Fruit fly (Drosophila melanogaster) whole organism, embryonic: ENCODE measurements around the gene CG13081.

Experiments
- Awh ChIP-seq: fragments of 200-800 bp; sonication (Bioruptor generic); IDR thresholded peaks from 2 replicates; pipeline ENCODE4, ENCODE4 v1.3.6; 2022; ENCODE audit warnings: missing biosample characterization, missing genetic modification characterization
- CG10147 ChIP-seq: fragments of 200-800 bp; sonication (Bioruptor generic); optimal IDR thresholded peaks from 2 replicates; lab custom pipeline; 2019; ENCODE audit warnings: missing biosample characterization, mild to moderate bottlenecking, missing genetic modification characterization, moderate library complexity
- CG10267 ChIP-seq: fragments of 200-800 bp; sonication (Bioruptor generic); optimal IDR thresholded peaks from 2 replicates; lab custom pipeline; 2018; ENCODE audit warnings: missing biosample characterization, mild to moderate bottlenecking, missing genetic modification characterization, moderate library complexity
- CG11093 ChIP-seq: fragments of 200-800 bp; sonication (Bioruptor generic); IDR thresholded peaks from 3 replicates; pipeline ENCODE4 v1.3.6; 2022; ENCODE audit warnings: missing biosample characterization, missing genetic modification characterization
- CG11398 ChIP-seq: fragments of 200-800 bp; sonication (Bioruptor generic); optimal IDR thresholded peaks from 2 replicates; lab custom pipeline; 2016; ENCODE audit warnings: missing biosample characterization, missing genetic modification characterization
- CG11695 ChIP-seq: fragments of 200-800 bp; sonication (Bioruptor generic); IDR thresholded peaks from 3 replicates; pipeline ENCODE4 v1.3.6; 2022; ENCODE audit warnings: missing biosample characterization, missing genetic modification characterization
- CG13296 ChIP-seq: fragments of 200-800 bp; sonication (Bioruptor generic); optimal IDR thresholded peaks from 3 replicates; lab custom pipeline; 2018; ENCODE audit warnings: missing biosample characterization, mild to moderate bottlenecking, missing genetic modification characterization
- CG1529 ChIP-seq: fragments of 200-800 bp; sonication (Bioruptor generic); optimal IDR thresholded peaks from 3 replicates; lab custom pipeline; 2018; ENCODE audit warnings: missing biosample characterization, missing genetic modification characterization
- CG17328 ChIP-seq: fragments of 200-800 bp; sonication (Bioruptor generic); IDR thresholded peaks from 2 replicates; pipeline ENCODE4 v1.3.6; 2022; ENCODE audit warnings: missing biosample characterization, missing genetic modification characterization
- CG30020 ChIP-seq: fragments of 200-800 bp; optimal IDR thresholded peaks from 2 replicates; lab custom pipeline; 2019; ENCODE audit warnings: missing biosample characterization, mild to moderate bottlenecking, missing genetic modification characterization, moderate library complexity
- CG31365 ChIP-seq: fragments of 200-800 bp; sonication (Bioruptor generic); optimal IDR thresholded peaks from 2 replicates; lab custom pipeline; 2018; ENCODE audit warnings: missing biosample characterization, mild to moderate bottlenecking, missing genetic modification characterization
- CG32767 ChIP-seq: fragments of 200-800 bp; sonication (Bioruptor generic); IDR thresholded peaks from 2 replicates; pipeline ENCODE4 v1.3.6; 2022; ENCODE audit warnings: missing biosample characterization, missing genetic modification characterization
- CG3726 ChIP-seq: fragments of 200-800 bp; sonication (Bioruptor generic); IDR thresholded peaks from 3 replicates; pipeline ENCODE4, ENCODE4 v1.3.6; 2022; ENCODE audit warnings: missing biosample characterization, missing genetic modification characterization
- CG6689 ChIP-seq: fragments of 200-800 bp; sonication (Bioruptor generic); IDR thresholded peaks from 2 replicates; pipeline ENCODE4 v1.3.6; 2022; ENCODE audit warnings: missing biosample characterization, missing genetic modification characterization
- CG7963 ChIP-seq: fragments of 200-800 bp; sonication (Bioruptor generic); IDR thresholded peaks from 3 replicates; pipeline ENCODE4 v1.3.6; 2022; ENCODE audit warnings: missing biosample characterization, missing genetic modification characterization; ENCODE audit not compliant: partially characterized antibody
- Dip2 ChIP-seq: fragments of 200-800 bp; sonication (Bioruptor generic); IDR thresholded peaks from 2 replicates; pipeline ENCODE4 v1.3.6; 2022; ENCODE audit warnings: missing biosample characterization, missing genetic modification characterization
- Dip3 ChIP-seq: fragments of 200-800 bp; sonication (Bioruptor generic); optimal IDR thresholded peaks from 3 replicates; lab custom pipeline; 2016; ENCODE audit warnings: missing biosample characterization, missing genetic modification characterization
- Drgx ChIP-seq: fragments of 200-800 bp; sonication (Bioruptor generic); IDR thresholded peaks from 2 replicates; pipeline ENCODE4 v1.3.6; 2022; ENCODE audit warnings: missing biosample characterization, missing genetic modification characterization
- E2f2 ChIP-seq: fragments of 200-800 bp; sonication (Bioruptor generic); IDR thresholded peaks from 2 replicates; pipeline ENCODE4 v1.3.6; 2022; ENCODE audit warnings: missing biosample characterization, missing genetic modification characterization
- Hand ChIP-seq: fragments of 200-800 bp; sonication (Bioruptor generic); optimal IDR thresholded peaks from 2 replicates; lab custom pipeline; 2017; ENCODE audit warnings: mild to moderate bottlenecking, missing biosample characterization, missing genetic modification reagents, missing genetic modification characterization
- Hmx ChIP-seq: fragments of 200-800 bp; sonication (Bioruptor generic); optimal IDR thresholded peaks from 2 replicates; lab custom pipeline; 2016; ENCODE audit warnings: missing biosample characterization, missing genetic modification characterization
- Hr39 ChIP-seq: fragments of >200 bp; optimal IDR thresholded peaks from 2 replicates; lab custom pipeline; 2017
- Hr51 ChIP-seq, 2 experiments: fragments of 200-800 bp; sonication (Bioruptor generic); optimal IDR thresholded peaks; 2 replicates in 1 of 2; 3 replicates in 1 of 2; lab custom pipeline; 2016 to 2018; ENCODE audit warnings: missing biosample characterization in 2 of 2, missing genetic modification characterization in 2 of 2, mild to moderate bottlenecking in 1 of 2, moderate library complexity in 1 of 2
- Neu2 ChIP-seq: fragments of 200-800 bp; sonication (Bioruptor generic); optimal IDR thresholded peaks from 3 replicates; lab custom pipeline; 2016; ENCODE audit warnings: missing biosample characterization, missing genetic modification characterization, borderline replicate concordance
- Nf-YB ChIP-seq: fragments of 200-800 bp; sonication (Bioruptor generic); optimal IDR thresholded peaks from 3 replicates; lab custom pipeline; 2019; ENCODE audit warnings: missing biosample characterization, mild to moderate bottlenecking, missing genetic modification characterization, moderate library complexity
- Nf-YC ChIP-seq: fragments of 200-800 bp; optimal IDR thresholded peaks from 3 replicates; lab custom pipeline; 2019; ENCODE audit warnings: missing biosample characterization, mild to moderate bottlenecking, missing genetic modification characterization, moderate library complexity
- Oaz ChIP-seq: fragments of 200-800 bp; sonication (Bioruptor generic); IDR thresholded peaks from 2 replicates; pipeline ENCODE4 v1.3.6; 2022; ENCODE audit warnings: missing biosample characterization, missing genetic modification characterization
- Ravus ChIP-seq: fragments of 200-800 bp; sonication (Bioruptor generic); IDR thresholded peaks from 2 replicates; pipeline ENCODE4 v1.3.6; 2022; ENCODE audit warnings: missing biosample characterization, missing genetic modification characterization
- Rx ChIP-seq: fragments of 200-800 bp; sonication (Bioruptor generic); IDR thresholded peaks from 2 replicates; pipeline ENCODE4 v1.3.6; 2022; ENCODE audit warnings: missing biosample characterization, missing genetic modification characterization
- Scr ChIP-seq: fragments of 200-800 bp; sonication (Bioruptor generic); IDR thresholded peaks from 2 replicates; pipeline ENCODE4 v1.3.6; 2022; ENCODE audit warnings: missing biosample characterization, missing genetic modification characterization; ENCODE audit not compliant: partially characterized antibody
- TFAM ChIP-seq: fragments of 200-800 bp; sonication (Bioruptor generic); optimal IDR thresholded peaks from 2 replicates; lab custom pipeline; 2017; ENCODE audit warnings: missing biosample characterization, missing genetic modification characterization, inconsistent platforms
- aop ChIP-seq: fragments of 200-800 bp; sonication (Bioruptor generic); IDR thresholded peaks from 2 replicates; pipeline ENCODE4 v1.3.6; 2022; ENCODE audit warnings: missing biosample characterization, missing genetic modification characterization
- ase ChIP-seq: fragments of 200-800 bp; sonication (Bioruptor generic); IDR thresholded peaks from 3 replicates; pipeline ENCODE4 v1.3.6; 2022; ENCODE audit warnings: missing biosample characterization, missing genetic modification characterization
- caup ChIP-seq: fragments of 200-800 bp; sonication (Bioruptor generic); optimal IDR thresholded peaks from 3 replicates; lab custom pipeline; 2017; ENCODE audit warnings: missing biosample characterization, mild to moderate bottlenecking, missing genetic modification characterization, moderate library complexity; ENCODE audit not compliant: severe bottlenecking
- chinmo ChIP-seq: fragments of 200-800 bp; sonication (Bioruptor generic); IDR thresholded peaks from 4 replicates; pipeline ENCODE4 v1.3.6; 2022; ENCODE audit warnings: missing biosample characterization, missing genetic modification characterization; ENCODE audit not compliant: partially characterized antibody
- chn ChIP-seq: fragments of 200-800 bp; sonication (Bioruptor generic); optimal IDR thresholded peaks from 2 replicates; lab custom pipeline; 2016; ENCODE audit warnings: missing biosample characterization, missing genetic modification characterization
- crc ChIP-seq: fragments of 200-800 bp; sonication (Bioruptor generic); optimal IDR thresholded peaks from 2 replicates; lab custom pipeline; 2016; ENCODE audit warnings: missing biosample characterization, missing genetic modification characterization
- exex ChIP-seq: fragments of 200-800 bp; sonication (Bioruptor generic); optimal IDR thresholded peaks from 4 replicates; lab custom pipeline; 2018; ENCODE audit warnings: missing biosample characterization, mild to moderate bottlenecking, missing genetic modification characterization, moderate library complexity
- gce ChIP-seq: fragments of 200-800 bp; sonication (Bioruptor generic); IDR thresholded peaks from 3 replicates; pipeline ENCODE4 v1.3.6; 2022; ENCODE audit warnings: missing biosample characterization, missing genetic modification characterization
- grau ChIP-seq: fragments of 200-800 bp; optimal IDR thresholded peaks from 3 replicates; lab custom pipeline; 2019; ENCODE audit warnings: missing biosample characterization, mild to moderate bottlenecking, missing genetic modification characterization, moderate library complexity
- grn ChIP-seq: fragments of 200-800 bp; sonication (Bioruptor generic); optimal IDR thresholded peaks from 3 replicates; lab custom pipeline; 2017; ENCODE audit warnings: missing biosample characterization, missing genetic modification characterization
- kay ChIP-seq: fragments of 200-800 bp; sonication (Bioruptor generic); optimal IDR thresholded peaks from 2 replicates; lab custom pipeline; 2016; ENCODE audit warnings: missing biosample characterization, missing genetic modification characterization
- lilli ChIP-seq: fragments of 200-800 bp; sonication (Bioruptor generic); optimal IDR thresholded peaks from 3 replicates; lab custom pipeline; 2016; ENCODE audit warnings: missing biosample characterization, missing genetic modification characterization
- mirr ChIP-seq: fragments of 200-800 bp; sonication (Bioruptor generic); optimal IDR thresholded peaks from 3 replicates; lab custom pipeline; 2018; ENCODE audit warnings: missing biosample characterization, mild to moderate bottlenecking, missing genetic modification characterization
- p53 ChIP-seq: fragments of 200-800 bp; sonication (Bioruptor generic); optimal IDR thresholded peaks from 2 replicates; lab custom pipeline; 2016; ENCODE audit warnings: missing biosample characterization, missing genetic modification characterization
- pzg ChIP-seq: fragments of 200-800 bp; sonication (Bioruptor generic); optimal IDR thresholded peaks from 3 replicates; lab custom pipeline; 2018; ENCODE audit warnings: missing biosample characterization, mild to moderate bottlenecking, missing genetic modification characterization, moderate library complexity
- sima ChIP-seq: fragments of 200-800 bp; sonication (Bioruptor generic); optimal IDR thresholded peaks from 2 replicates; lab custom pipeline; 2016; ENCODE audit warnings: missing biosample characterization, missing genetic modification characterization
- slou ChIP-seq: fragments of 200-800 bp; sonication (Bioruptor generic); optimal IDR thresholded peaks from 3 replicates; lab custom pipeline; 2016; ENCODE audit warnings: missing biosample characterization, missing genetic modification characterization
- vnd ChIP-seq: fragments of 200-800 bp; sonication (Bioruptor generic); IDR thresholded peaks from 3 replicates; pipeline ENCODE4 v1.3.6; 2022; ENCODE audit warnings: missing biosample characterization, missing genetic modification characterization; ENCODE audit not compliant: partially characterized antibody
- wor ChIP-seq: fragments of 200-800 bp; sonication (Bioruptor generic); IDR thresholded peaks from 2 replicates; pipeline ENCODE4 v1.3.6; 2022; ENCODE audit warnings: missing biosample characterization, missing genetic modification characterization
- zf30C ChIP-seq: fragments of 200-800 bp; sonication (Bioruptor generic); optimal IDR thresholded peaks from 3 replicates; lab custom pipeline; 2018; ENCODE audit warnings: missing biosample characterization, mild to moderate bottlenecking, missing genetic modification characterization

The CG13081 gene

DNA sequence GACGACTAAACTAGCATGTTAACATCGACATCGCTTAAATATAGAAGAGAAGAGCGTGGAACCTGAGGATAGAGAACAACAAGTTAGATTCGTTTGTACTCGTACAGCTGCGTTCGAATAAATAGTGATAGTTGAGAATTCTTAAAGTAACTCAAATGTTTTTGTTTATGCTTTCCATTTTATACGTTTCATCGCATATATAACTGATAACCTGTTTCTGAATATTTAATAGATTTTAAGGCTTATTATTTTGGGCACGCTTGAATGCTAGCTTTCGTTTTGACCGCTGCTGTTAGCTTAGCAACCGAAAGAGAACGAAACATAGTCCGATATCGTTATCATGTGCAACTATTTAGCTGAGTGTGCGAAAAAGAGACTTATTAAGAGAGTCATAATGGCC, 12.1 kb upstream of the CG13081 start (continued):
- TF ChIP-seq Awh, result peak; percentile 82
- TF ChIP-seq CG6689 (GFP tag; lab: Robert Waterston, UW), result peak; percentile 92
- TF ChIP-seq CG10147 (GFP tag; lab: Kevin White, UChicago), result peak; percentile 98
- peak; percentile 88 for TF ChIP-seq Rx (GFP tag; lab: Robert Waterston, UW)
- TF ChIP-seq CG11398 (GFP tag; lab: Kevin White, UChicago), result peak; percentile 88
- TF ChIP-seq CG7963 (GFP tag; lab: Robert Waterston, UW), result no peak
- TF ChIP-seq Oaz (GFP tag; lab: Robert Waterston, UW), result peak; percentile 92
- peak; percentile 51 for TF ChIP-seq TFAM (GFP tag; lab: Kevin White, UChicago)
- TF ChIP-seq chinmo (GFP tag; lab: Robert Waterston, UW), result no peak
- peak; percentile 90 for TF ChIP-seq Hmx (GFP tag; lab: Kevin White, UChicago)
- no peak for TF ChIP-seq zf30C (GFP tag; lab: Kevin White, UChicago)
- TF ChIP-seq crc (GFP tag; lab: Kevin White, UChicago), result peak; percentile 92
- peak; percentile 88 for TF ChIP-seq Ravus (GFP tag; lab: Robert Waterston, UW)
- peak; percentile 70 for TF ChIP-seq Neu2 (GFP tag; lab: Kevin White, UChicago)
- peak; percentile 90 for TF ChIP-seq exex
- TF ChIP-seq p53, result peak; percentile 29
- peak; percentile 86 for TF ChIP-seq CG10267
- TF ChIP-seq aop, result no peak; the same call in 1 of the 2 replicates
- TF ChIP-seq ase, result peak; percentile 93
- peak; percentile 88 for TF ChIP-seq CG31365 (tag; lab: Kevin White, UChicago)
- peak; percentile 80 for TF ChIP-seq Nf-YC (tag; lab: Kevin White, UChicago)
- TF ChIP-seq CG11695 (GFP tag; lab: Robert Waterston, UW), result peak; percentile 97
- TF ChIP-seq caup (GFP tag; lab: Kevin White, UChicago), result peak; percentile 97
- TF ChIP-seq gce (GFP tag; lab: Robert Waterston, UW), result peak; percentile 77; the same call in 1 of the 3 replicates
- TF ChIP-seq sima (GFP tag; lab: Kevin White, UChicago), result peak; percentile 84
- no peak for TF ChIP-seq Scr (GFP tag; lab: Robert Waterston, UW)
- TF ChIP-seq CG11093 (GFP tag; lab: Robert Waterston, UW), result peak; percentile 85
- peak; percentile 95 for TF ChIP-seq mirr (GFP tag; lab: Kevin White, UChicago)
- TF ChIP-seq kay (GFP tag; lab: Kevin White, UChicago), result peak; percentile 94
- TF ChIP-seq Hand (GFP tag; lab: Kevin White, UChicago), result peak; percentile 96
- TF ChIP-seq lilli (GFP tag; lab: Kevin White, UChicago), result peak; percentile 99
- TF ChIP-seq grau (tag; lab: Kevin White, UChicago), result peak; percentile 96
- TF ChIP-seq pzg (GFP tag; lab: Kevin White, UChicago), result peak; percentile 33
- peak; percentile 91 for TF ChIP-seq CG17328 (GFP tag; lab: Robert Waterston, UW)
- peak; percentile 35 for TF ChIP-seq grn (GFP tag; lab: Kevin White, UChicago)
- peak; percentile 98 for TF ChIP-seq Dip3 (GFP tag; lab: Kevin White, UChicago)
- TF ChIP-seq E2f2 (GFP tag; lab: Robert Waterston, UW), result peak; percentile 80
- TF ChIP-seq vnd (GFP tag; lab: Robert Waterston, UW), result no peak
- TF ChIP-seq CG3726 (GFP tag; lab: Robert Waterston, UW), result peak; percentile 90
- peak; percentile 89 for TF ChIP-seq slou
- TF ChIP-seq chn (GFP tag; lab: Kevin White, UChicago), result peak; percentile 89
- peak; percentile 74 for TF ChIP-seq CG1529 (GFP tag; lab: Kevin White, UChicago)
- peak; percentile 99 for TF ChIP-seq Drgx (GFP tag; lab: Robert Waterston, UW)
- peak; percentile 82 for TF ChIP-seq Nf-YB
- peak; percentile 21; the same call in 1 of the 2 replicates for TF ChIP-seq Dip2 (GFP tag; lab: Robert Waterston, UW)
- TF ChIP-seq CG30020 (tag; lab: Kevin White, UChicago), result peak; percentile 39
- TF ChIP-seq Hr39 (lab: Kevin White, UChicago), result no peak
- TF ChIP-seq CG32767 (GFP tag; lab: Robert Waterston, UW), result peak; percentile 93
- peak; percentile 95 for TF ChIP-seq Hr51 (GFP tag; optimal IDR thresholded peaks at IDR 0.05; lab: Kevin White, UChicago)
- TF ChIP-seq wor (GFP tag; lab: Robert Waterston, UW), result peak; percentile 80
- TF ChIP-seq CG13296 (GFP tag; lab: Kevin White, UChicago), result peak; percentile 98
